Fruit fly (Drosophila melanogaster) whole organism, prepupa: ENCODE measurements around the gene SP555.
A peak's percentile ranks its signal among the peaks of the same experiment; 100 is the strongest.

Experiments used
- Blimp-1 ChIP-seq: fragments of 200-800 bp; sonication (Bioruptor generic); optimal IDR thresholded peaks from 3 replicates; lab custom pipeline; 2017; ENCODE audit warnings: missing biosample characterization, missing genetic modification characterization, mild to moderate bottlenecking, moderate library complexity, missing genetic modification reagents
- CG10631 ChIP-seq: fragments of 200-800 bp; sonication (Bioruptor generic); optimal IDR thresholded peaks from 2 replicates; lab custom pipeline; 2016; ENCODE audit warnings: missing biosample characterization, missing genetic modification characterization
- CG10669 ChIP-seq: fragments of 200-800 bp; sonication (Bioruptor generic); optimal IDR thresholded peaks from 3 replicates; lab custom pipeline; 2018; ENCODE audit warnings: missing biosample characterization, mild to moderate bottlenecking, missing genetic modification characterization, moderate library complexity
- CG11294 ChIP-seq: fragments of 200-800 bp; sonication (Bioruptor generic); IDR thresholded peaks from 2 replicates; pipeline ENCODE4 v1.3.6; 2022; ENCODE audit warnings: missing biosample characterization, missing genetic modification characterization
- CG11902 ChIP-seq: fragments of 200-800 bp; sonication (Bioruptor generic); optimal IDR thresholded peaks from 3 replicates; lab custom pipeline; 2016; ENCODE audit warnings: missing biosample characterization, missing genetic modification characterization
- CG15336 ChIP-seq: fragments of 200-800 bp; sonication (Bioruptor generic); IDR thresholded peaks from 2 replicates; pipeline ENCODE4 v1.3.6; 2022; ENCODE audit warnings: missing biosample characterization, missing genetic modification characterization
- CG1621 ChIP-seq: fragments of 200-800 bp; sonication (Bioruptor generic); optimal IDR thresholded peaks from 3 replicates; lab custom pipeline; 2018; ENCODE audit warnings: missing biosample characterization, mild to moderate bottlenecking, missing genetic modification characterization
- CG31627 ChIP-seq: fragments of 200-800 bp; sonication (Bioruptor generic); optimal IDR thresholded peaks from 3 replicates; lab custom pipeline; 2016; ENCODE audit warnings: missing biosample characterization, missing genetic modification characterization
- CG32006 ChIP-seq: fragments of 200-800 bp; sonication (Bioruptor generic); optimal IDR thresholded peaks from 3 replicates; lab custom pipeline; 2017; ENCODE audit warnings: missing biosample characterization, mild to moderate bottlenecking, missing genetic modification characterization
- CG3919 ChIP-seq: fragments of 200-800 bp; sonication (Bioruptor generic); optimal IDR thresholded peaks from 3 replicates; lab custom pipeline; 2016; ENCODE audit warnings: missing biosample characterization, missing genetic modification characterization
- CG6163 ChIP-seq: fragments of 200-800 bp; sonication (Bioruptor generic); IDR thresholded peaks from 3 replicates; pipeline ENCODE4 v1.3.6; 2022; ENCODE audit warnings: missing biosample characterization, missing genetic modification characterization
- CG6792 ChIP-seq: fragments of 200-800 bp; sonication (Bioruptor generic); optimal IDR thresholded peaks from 3 replicates; lab custom pipeline; 2016; ENCODE audit warnings: missing biosample characterization, missing genetic modification characterization
- CG6808 ChIP-seq: fragments of 200-800 bp; sonication (Bioruptor generic); optimal IDR thresholded peaks from 3 replicates; lab custom pipeline; 2017; ENCODE audit warnings: missing biosample characterization, missing genetic modification characterization, mild to moderate bottlenecking, moderate library complexity, missing genetic modification reagents
- CG8119 ChIP-seq: fragments of 200-800 bp; sonication (Bioruptor generic); IDR thresholded peaks from 3 replicates; pipeline ENCODE4 v1.3.6; 2022; ENCODE audit warnings: missing biosample characterization, missing genetic modification characterization
- CG8632 ChIP-seq: fragments of 200-800 bp; sonication (Bioruptor generic); optimal IDR thresholded peaks from 3 replicates; lab custom pipeline; 2016; ENCODE audit warnings: missing biosample characterization, missing genetic modification characterization
- Eip75B ChIP-seq: fragments of 200-800 bp; sonication (Bioruptor generic); optimal IDR thresholded peaks from 3 replicates; lab custom pipeline; 2016; ENCODE audit warnings: missing biosample characterization, missing genetic modification characterization
- Eip78C ChIP-seq: fragments of 200-800 bp; sonication (Bioruptor generic); peaks from one replicate; lab custom pipeline; 2016; ENCODE audit warnings: missing biosample characterization, missing genetic modification characterization
- Ets96B ChIP-seq: fragments of 200-800 bp; optimal IDR thresholded peaks from 2 replicates; lab custom pipeline; 2019; ENCODE audit warnings: missing biosample characterization, mild to moderate bottlenecking, missing genetic modification characterization, moderate library complexity
- Gug ChIP-seq: fragments of 200-800 bp; sonication (Bioruptor generic); IDR thresholded peaks from 2 replicates; pipeline ENCODE4 v1.3.6; 2022; ENCODE audit warnings: missing biosample characterization, missing genetic modification characterization
- Hr39 ChIP-seq: fragments of 200-800 bp; sonication (Bioruptor generic); optimal IDR thresholded peaks from 2 replicates; lab custom pipeline; 2016; ENCODE audit warnings: missing biosample characterization, missing genetic modification characterization
- Hr4 ChIP-seq: fragments of 200-800 bp; sonication (Bioruptor generic); optimal IDR thresholded peaks from 3 replicates; lab custom pipeline; 2016; ENCODE audit warnings: missing biosample characterization, missing genetic modification characterization
- OdsH ChIP-seq: fragments of 200-800 bp; sonication (Bioruptor generic); optimal IDR thresholded peaks from 3 replicates; lab custom pipeline; 2016; ENCODE audit warnings: missing biosample characterization, missing genetic modification characterization
- Sox102F ChIP-seq: fragments of 200-800 bp; sonication (Bioruptor generic); optimal IDR thresholded peaks from 2 replicates; lab custom pipeline; 2016; ENCODE audit warnings: missing biosample characterization, mild to moderate bottlenecking, missing genetic modification characterization
- Sox14 ChIP-seq: fragments of 200-800 bp; sonication (Bioruptor generic); optimal IDR thresholded peaks from 3 replicates; lab custom pipeline; 2016; ENCODE audit warnings: missing biosample characterization, missing genetic modification characterization
- achi ChIP-seq: fragments of 200-800 bp; sonication (Bioruptor generic); optimal IDR thresholded peaks from 3 replicates; lab custom pipeline; 2016; ENCODE audit warnings: missing biosample characterization, missing genetic modification characterization
- acj6 ChIP-seq: fragments of 200-800 bp; sonication (Bioruptor generic); optimal IDR thresholded peaks from 3 replicates; lab custom pipeline; 2016; ENCODE audit warnings: missing biosample characterization, missing genetic modification characterization
- cyc ChIP-seq: fragments of 200-800 bp; sonication (Bioruptor generic); optimal IDR thresholded peaks from 3 replicates; lab custom pipeline; 2016; ENCODE audit warnings: missing biosample characterization, missing genetic modification characterization
- eg ChIP-seq: fragments of 200-800 bp; sonication (Bioruptor generic); IDR thresholded peaks from 3 replicates; pipeline ENCODE4 v1.3.6; 2022; ENCODE audit warnings: missing biosample characterization, missing genetic modification characterization
- esn ChIP-seq: fragments of 200-800 bp; sonication (Bioruptor generic); optimal IDR thresholded peaks from 2 replicates; lab custom pipeline; 2016; ENCODE audit warnings: missing biosample characterization, mild to moderate bottlenecking, missing genetic modification characterization, moderate library complexity
- fd59A ChIP-seq: fragments of 200-800 bp; sonication (Bioruptor generic); optimal IDR thresholded peaks from 2 replicates; lab custom pipeline; 2017; ENCODE audit warnings: missing biosample characterization, mild to moderate bottlenecking, missing genetic modification characterization, missing genetic modification reagents
- fd85E ChIP-seq: fragments of 200-800 bp; sonication (Bioruptor generic); optimal IDR thresholded peaks from 3 replicates; lab custom pipeline; 2016; ENCODE audit warnings: missing biosample characterization, missing genetic modification characterization
- fkh ChIP-seq: fragments of 200-800 bp; sonication (Bioruptor generic); optimal IDR thresholded peaks from 3 replicates; lab custom pipeline; 2017; ENCODE audit warnings: missing biosample characterization, mild to moderate bottlenecking, missing genetic modification characterization, moderate library complexity
- lz ChIP-seq: fragments of 200-800 bp; sonication (Bioruptor generic); optimal IDR thresholded peaks from 3 replicates; lab custom pipeline; 2016; ENCODE audit warnings: missing biosample characterization, missing genetic modification characterization
- net ChIP-seq: fragments of 200-800 bp; sonication (Bioruptor generic); optimal IDR thresholded peaks from 3 replicates; lab custom pipeline; 2016; ENCODE audit warnings: missing biosample characterization, missing genetic modification characterization
- pdm3 ChIP-seq: fragments of 200-800 bp; sonication (Bioruptor generic); optimal IDR thresholded peaks from 3 replicates; lab custom pipeline; 2016; ENCODE audit warnings: missing biosample characterization, missing genetic modification characterization
- ss ChIP-seq, 2 experiments: fragments of 200-800 bp; sonication (Bioruptor generic); optimal IDR thresholded peaks; 2 replicates in 1 of 2; 3 replicates in 1 of 2; lab custom pipeline; 2017 to 2018; ENCODE audit warnings: mild to moderate bottlenecking in 2 of 2, missing biosample characterization in 2 of 2, missing genetic modification characterization in 2 of 2, moderate library complexity in 1 of 2
- svp ChIP-seq: fragments of 200-800 bp; sonication (Bioruptor generic); peaks from one replicate; lab custom pipeline; 2016; ENCODE audit warnings: missing biosample characterization, missing genetic modification characterization
- topi ChIP-seq: fragments of 200-800 bp; sonication (Bioruptor generic); optimal IDR thresholded peaks from 3 replicates; lab custom pipeline; 2016; ENCODE audit warnings: missing biosample characterization, missing genetic modification characterization
- vri ChIP-seq: fragments of 200-800 bp; sonication (Bioruptor generic); optimal IDR thresholded peaks from 3 replicates; lab custom pipeline; 2016; ENCODE audit warnings: missing biosample characterization, mild to moderate bottlenecking, missing genetic modification characterization

The SP555 gene

DNA sequence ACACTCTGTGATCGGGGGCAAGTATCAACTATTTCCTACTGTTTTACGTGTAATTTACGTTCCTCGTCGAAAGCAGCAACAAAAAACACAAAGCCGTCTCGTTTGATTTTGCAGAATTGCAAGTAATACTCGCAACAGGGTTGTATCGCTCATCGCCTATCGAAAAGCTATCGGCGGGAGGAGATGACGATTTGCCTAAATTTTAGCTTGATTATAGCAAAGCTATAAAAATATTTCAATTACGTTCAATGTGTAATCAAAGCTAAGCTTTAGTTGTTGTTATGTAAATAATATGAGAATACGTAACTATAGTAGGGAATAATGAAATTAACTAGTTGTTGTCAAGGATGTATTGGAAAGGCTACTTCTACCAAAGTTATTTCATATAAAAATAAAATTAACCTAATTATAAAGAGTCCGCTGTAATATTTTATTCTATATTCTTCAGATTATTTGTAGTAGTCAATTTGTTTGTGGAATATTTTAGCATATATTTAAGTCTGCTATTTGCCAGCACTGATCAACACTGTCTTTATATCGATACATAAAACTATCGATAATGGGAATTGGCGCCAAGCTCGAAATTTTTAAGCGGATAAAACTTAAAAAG lies 22.2 kb downstream of the SP555 start, which contains the start of gene Rpn11 (continued):
- TF ChIP-seq CG10669 = no peak
- peak in 1 of 2 experiments; percentile 21 for TF ChIP-seq ss (GFP tag; optimal IDR thresholded peaks at IDR 0.05; lab: Kevin White, UChicago)
- peak; percentile 51 for TF ChIP-seq Ets96B (tag; lab: Kevin White, UChicago)
- TF ChIP-seq fd59A (GFP tag; lab: Kevin White, UChicago) = peak; percentile 21
- no peak for TF ChIP-seq pdm3 (GFP tag; lab: Kevin White, UChicago)
- TF ChIP-seq achi (GFP tag; lab: Kevin White, UChicago) = peak; percentile 48
- peak; percentile 44 for TF ChIP-seq CG3919 (GFP tag; lab: Kevin White, UChicago)
- peak; percentile 46 for TF ChIP-seq CG8632 (GFP tag; lab: Kevin White, UChicago)

DNA sequence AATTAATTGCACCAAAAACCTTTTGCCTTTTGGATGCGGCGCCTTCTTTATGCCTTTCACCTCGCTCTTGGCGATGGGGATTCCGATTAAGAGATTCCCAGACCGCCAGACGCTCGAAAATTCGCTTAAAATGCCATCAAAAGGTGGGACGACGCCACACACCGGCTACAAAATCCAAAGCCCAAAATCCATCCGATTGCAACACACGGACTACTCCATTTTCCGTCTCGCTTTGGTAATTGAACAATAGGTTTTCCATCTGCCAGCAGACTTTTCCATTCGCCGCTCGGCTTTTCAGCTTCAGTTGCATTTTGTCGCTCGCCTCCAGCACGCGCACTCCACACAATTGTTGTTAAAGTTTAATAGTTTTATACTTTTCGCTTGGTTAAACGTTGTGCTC lies 23.0 kb downstream of the SP555 start, which contains the start of gene qtc:
Gene qtc (plus strand): TSS at position 301 of the 400 bp plus-strand sequence.
- TF ChIP-seq CG6163 (GFP tag; lab: Robert Waterston, UW) (0 out of 3 replicates have a peak, but pooled peaks have one; percentile 8), lz (GFP tag; lab: Kevin White, UChicago) (no peak), vri (no peak), Sox14 (GFP tag; lab: Kevin White, UChicago) (no peak)
- TF ChIP-seq, all 60 proteins: peak for 1

DNA sequence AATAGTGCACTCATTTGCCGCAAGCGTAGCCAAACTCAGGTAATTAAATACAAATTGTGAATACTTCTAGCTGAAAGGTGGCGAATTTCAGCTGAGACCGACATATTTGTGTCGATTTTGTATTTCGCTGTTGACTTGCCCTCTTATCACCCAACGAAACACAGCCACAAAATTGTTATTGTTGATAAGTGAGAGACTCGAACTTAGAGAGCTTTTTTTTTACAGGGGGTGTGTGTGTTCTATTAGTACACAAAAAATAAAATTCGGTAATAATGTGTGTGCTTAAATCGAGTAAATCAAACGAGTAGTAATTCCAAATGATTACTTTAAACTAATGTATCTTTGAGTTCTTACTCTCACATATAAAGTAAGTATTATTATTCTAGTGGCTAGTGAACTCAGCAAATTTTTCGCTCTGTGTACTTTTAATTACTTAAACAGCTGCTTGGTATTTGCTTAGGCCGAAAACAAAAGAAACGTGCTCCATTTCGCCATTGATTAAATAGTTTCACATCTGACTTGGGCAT lies 23.5 kb downstream of the SP555 start:
- TF ChIP-seq eg (peak; percentile 49; the same call in 1 of the 3 replicates), Hr4 (GFP tag; lab: Kevin White, UChicago) (peak; percentile 14), topi (GFP tag; lab: Kevin White, UChicago) (peak; percentile 35), CG6163 (GFP tag; lab: Robert Waterston, UW) (peak; percentile 46; the same call in 1 of the 3 replicates), CG11902 (GFP tag; lab: Kevin White, UChicago) (no peak), net (no peak), OdsH (no peak), fkh (GFP tag; lab: Kevin White, UChicago) (peak; percentile 87), esn (GFP tag; lab: Kevin White, UChicago) (peak; percentile 73), CG6792 (GFP tag; lab: Kevin White, UChicago) (peak; percentile 13), Sox14 (GFP tag; lab: Kevin White, UChicago) (peak; percentile 11), Eip78C (peak; percentile 58), Hr39 (GFP tag; lab: Kevin White, UChicago) (peak; percentile 44), CG15336 (GFP tag; lab: Robert Waterston, UW) (0 out of 2 replicates have a peak, but pooled peaks have one; percentile 21), svp (GFP tag; lab: Kevin White, UChicago) (peak; percentile 74), Sox102F (GFP tag; lab: Kevin White, UChicago) (no peak), CG6808 (GFP tag; lab: Kevin White, UChicago) (no peak), CG31627 (peak; percentile 41), Eip75B (GFP tag; lab: Kevin White, UChicago) (peak; percentile 16), cyc (GFP tag; lab: Kevin White, UChicago) (peak; percentile 5), vri (peak; percentile 76), lz (GFP tag; lab: Kevin White, UChicago) (peak; percentile 54)
- TF ChIP-seq, all 60 proteins: peak for 17

DNA sequence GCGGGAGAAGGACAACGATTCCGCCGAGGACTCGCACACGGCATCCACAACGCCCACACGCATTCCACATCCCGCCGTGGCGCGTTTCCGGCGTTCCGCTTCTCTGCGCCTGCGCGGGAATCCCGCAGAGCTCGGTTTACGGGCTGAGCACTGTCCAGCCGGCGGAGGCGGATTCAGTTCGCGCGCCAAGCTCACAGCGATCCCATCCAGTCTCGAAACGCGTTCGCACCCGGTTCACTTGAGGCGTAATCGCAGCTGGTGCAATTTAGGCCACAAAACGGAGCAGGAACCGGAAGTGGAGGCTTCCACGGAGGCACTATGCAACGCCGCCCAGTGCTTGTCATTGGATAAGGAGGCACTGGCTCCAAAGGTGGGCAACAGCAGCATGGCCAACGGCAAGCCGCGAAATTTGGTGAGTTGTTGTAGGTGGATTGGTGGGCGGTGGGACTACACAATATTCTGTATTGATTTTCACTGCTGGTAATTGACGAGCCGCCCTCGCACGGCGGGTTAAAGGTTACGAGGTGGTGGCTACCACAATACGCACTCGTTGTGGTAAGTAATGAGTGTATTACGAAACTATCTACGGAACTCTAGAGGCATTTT lies 25.4 kb downstream of the SP555 start:
- TF ChIP-seq CG15336 (GFP tag; lab: Robert Waterston, UW) (no peak), CG32006 (GFP tag; lab: Kevin White, UChicago) (no peak), acj6 (GFP tag; lab: Kevin White, UChicago) (no peak), CG1621 (tag; lab: Kevin White, UChicago) (no peak), CG11902 (GFP tag; lab: Kevin White, UChicago) (no peak), CG11294 (GFP tag; lab: Robert Waterston, UW) (no peak), CG3919 (GFP tag; lab: Kevin White, UChicago) (no peak), lz (GFP tag; lab: Kevin White, UChicago) (no peak), net (no peak), vri (no peak), topi (GFP tag; lab: Kevin White, UChicago) (no peak), Blimp-1 (GFP tag; lab: Kevin White, UChicago) (no peak), Hr4 (GFP tag; lab: Kevin White, UChicago) (no peak), fd85E (GFP tag; lab: Kevin White, UChicago) (no peak), CG10669 (no peak), CG10631 (GFP tag; lab: Kevin White, UChicago) (no peak), pdm3 (GFP tag; lab: Kevin White, UChicago) (no peak), Gug (GFP tag; lab: Robert Waterston, UW) (no peak), CG8632 (GFP tag; lab: Kevin White, UChicago) (no peak), CG8119 (GFP tag; lab: Robert Waterston, UW) (no peak)
